Worm (Caenorhabditis elegans): ENCODE results near the gene F41C6.6.

Gene F41C6.6

DNA sequence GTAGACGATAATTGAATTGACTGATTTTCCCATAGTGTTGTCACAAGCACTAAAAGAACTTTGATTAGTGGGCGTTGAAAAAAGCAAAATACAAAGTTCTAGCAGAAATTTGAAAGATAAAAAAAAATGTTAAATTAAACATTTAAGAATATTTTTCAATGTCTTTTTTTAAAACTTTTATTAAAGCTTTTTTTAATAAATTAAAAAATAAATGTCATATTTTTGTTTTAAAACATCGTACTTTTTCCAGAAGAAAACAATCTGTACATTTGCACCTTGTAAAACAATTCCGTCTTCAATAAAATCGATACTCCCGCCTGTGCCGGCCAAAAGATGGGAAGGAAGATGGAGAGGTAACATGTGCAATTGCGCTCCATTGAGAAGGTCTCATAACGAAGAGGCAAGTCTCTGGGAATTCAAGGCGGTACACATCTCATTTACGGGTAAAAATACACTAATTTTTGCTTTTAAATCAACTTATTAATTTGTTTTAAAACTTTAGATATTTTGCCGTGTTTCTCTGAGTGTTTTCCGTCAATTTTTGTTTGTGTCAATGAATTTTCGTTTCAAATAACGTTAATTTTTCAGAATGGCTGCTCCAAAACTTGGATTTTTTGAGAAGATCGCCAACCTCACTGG lies 40.9 kb downstream of the F41C6.6 start, which contains the start of the genes glr-6 and asg-2:
Gene glr-6 (minus strand): TSS at position 51 of the 639 bp plus-strand sequence.
Gene asg-2 (plus strand): TSS at position 589 of the 639 bp plus-strand sequence.
- no peak for TF ChIP-seq nhr-67 (tag; optimal IDR thresholded peaks at IDR 0.05)
- peak; percentile 86 for TF ChIP-seq nhr-25 (tag; optimal IDR thresholded peaks at IDR 0.05)
- peak; percentile 88 for TF ChIP-seq ceh-28 (tag; optimal IDR thresholded peaks at IDR 0.05)
- TF ChIP-seq snpc-4 (tag; optimal IDR thresholded peaks at IDR 0.05), result peak; percentile 62
- no peak for TF ChIP-seq mml-1 (tag; optimal IDR thresholded peaks at IDR 0.05)
- TF ChIP-seq nhr-28 (tag; optimal IDR thresholded peaks at IDR 0.05), result no peak
- no peak for TF ChIP-seq nhr-12 (tag; optimal IDR thresholded peaks at IDR 0.05)
- no peak for TF ChIP-seq nhr-237 (tag; optimal IDR thresholded peaks at IDR 0.05)
- no peak for TF ChIP-seq ztf-4 (tag; optimal IDR thresholded peaks at IDR 0.05)
- TF ChIP-seq lsy-12 (tag; optimal IDR thresholded peaks at IDR 0.05), result peak; percentile 28
- no peak for TF ChIP-seq zag-1 (tag; optimal IDR thresholded peaks at IDR 0.05)
- TF ChIP-seq daf-12 (tag; optimal IDR thresholded peaks at IDR 0.05), result no peak
- no peak for TF ChIP-seq ztf-11 (tag; optimal IDR thresholded peaks at IDR 0.05)
- TF ChIP-seq ZK546.5 (tag; optimal IDR thresholded peaks at IDR 0.05), result no peak
- TF ChIP-seq nhr-11 (tag; optimal IDR thresholded peaks at IDR 0.05), result no peak
- no peak for TF ChIP-seq fkh-2 (tag; optimal IDR thresholded peaks at IDR 0.05)
- peak; percentile 70 for TF ChIP-seq egl-5 (tag; optimal IDR thresholded peaks at IDR 0.05)
- TF ChIP-seq R02D3.7 (tag; optimal IDR thresholded peaks at IDR 0.05), result peak; percentile 79
- no peak for TF ChIP-seq aly-2 (tag; optimal IDR thresholded peaks at IDR 0.05)
- TF ChIP-seq lin-15B (tag; optimal IDR thresholded peaks at IDR 0.05), result peak; percentile 95
- TF ChIP-seq nhr-77 (tag; optimal IDR thresholded peaks at IDR 0.05), result no peak
- no peak for TF ChIP-seq nhr-76 (tag; optimal IDR thresholded peaks at IDR 0.05)
- TF ChIP-seq sea-2 (GFP tag; optimal IDR thresholded peaks at IDR 0.05), result no peak
- TF ChIP-seq ceh-82 (tag; optimal IDR thresholded peaks at IDR 0.05), result no peak
- peak; percentile 98 for TF ChIP-seq pha-4 (tag; optimal IDR thresholded peaks at IDR 0.05)
- TF ChIP-seq nfya-1 (tag; optimal IDR thresholded peaks at IDR 0.05; ENCODE audit: insufficient read depth), result peak; percentile 87
- peak; percentile 22 for TF ChIP-seq nhr-43 (tag; optimal IDR thresholded peaks at IDR 0.05; ENCODE audit: poor library complexity, severe bottlenecking)
- TF ChIP-seq unc-62 (GFP tag; optimal IDR thresholded peaks at IDR 0.05), result no peak
- TF ChIP-seq jun-1 (tag; optimal IDR thresholded peaks at IDR 0.05), result peak; percentile 79
- no peak for TF ChIP-seq unc-39 (tag; optimal IDR thresholded peaks at IDR 0.05)
- peak; percentile 58 for TF ChIP-seq elt-2 (tag; optimal IDR thresholded peaks at IDR 0.05)
- TF ChIP-seq skn-1 (tag; optimal IDR thresholded peaks at IDR 0.05), result peak; percentile 59
- TF ChIP-seq lin-39 (tag; optimal IDR thresholded peaks at IDR 0.05), result peak; percentile 90
- no peak for TF ChIP-seq elt-1 (tag; optimal IDR thresholded peaks at IDR 0.05)
- peak; percentile 68 for TF ChIP-seq pqm-1 (tag; optimal IDR thresholded peaks at IDR 0.05)
- TF ChIP-seq elt-3 (tag; optimal IDR thresholded peaks at IDR 0.05), result no peak
- no peak for TF ChIP-seq ceh-9 (tag; optimal IDR thresholded peaks at IDR 0.05)
- no peak for TF ChIP-seq fkh-10 (GFP tag; optimal IDR thresholded peaks at IDR 0.05)
- peak; percentile 93 for TF ChIP-seq nhr-23 (tag; optimal IDR thresholded peaks at IDR 0.05)
- TF ChIP-seq fos-1 (tag; optimal IDR thresholded peaks at IDR 0.05), result no peak
- TF ChIP-seq tbx-2 (tag; optimal IDR thresholded peaks at IDR 0.05), result peak; percentile 41
- TF ChIP-seq ama-1 (optimal IDR thresholded peaks at IDR 0.05), result peak; percentile 49
- peak; percentile 75 for TF ChIP-seq hmg-11 (tag; optimal IDR thresholded peaks at IDR 0.05)
- peak; percentile 32 for TF ChIP-seq egl-27 (tag; optimal IDR thresholded peaks at IDR 0.05)
- TF ChIP-seq ceh-16 (tag; optimal IDR thresholded peaks at IDR 0.05), result no peak
- TF ChIP-seq eor-1 (tag; optimal IDR thresholded peaks at IDR 0.05), result no peak
- TF ChIP-seq mdl-1 (tag; optimal IDR thresholded peaks at IDR 0.05), result no peak
